Worm (Caenorhabditis elegans) whole organism, young adult: ENCODE data around the gene cyp-33E3.

Experiments
- B0336.3 ChIP-seq: fragments of 200-800 bp; sonication (Bioruptor generic); IDR thresholded peaks from 2 replicates; pipeline ENCODE4 v1.3.6; 2022; ENCODE audit warnings: missing genetic modification characterization, missing compliant biosample characterization
- C06A6.2 ChIP-seq: fragments of 200-800 bp; sonication (Bioruptor generic); conservative IDR thresholded peaks from 2 replicates; pipeline ENCODE4 v1.3.6; 2022; ENCODE audit warnings: missing genetic modification characterization, missing compliant biosample characterization
- F10E7.11 ChIP-seq: sonication (generic microtip); optimal IDR thresholded peaks from 2 replicates; lab custom pipeline; 2017; ENCODE audit warnings: mild to moderate bottlenecking, missing genetic modification characterization, moderate library complexity, missing compliant biosample characterization
- F37B4.10 ChIP-seq: fragments of 200-800 bp; sonication (Bioruptor generic); IDR thresholded peaks from 2 replicates; pipeline ENCODE4 v1.3.6; 2022; ENCODE audit warnings: missing genetic modification characterization, missing compliant biosample characterization
- F39B2.1 ChIP-seq: fragments of 200-800 bp; sonication (Bioruptor generic); IDR thresholded peaks from 2 replicates; pipeline ENCODE4 v1.3.6; 2022; ENCODE audit warnings: missing genetic modification reagents, missing genetic modification characterization, missing compliant biosample characterization
- F49E8.2 ChIP-seq: sonication (generic microtip); optimal IDR thresholded peaks from 3 replicates; lab custom pipeline; 2017; ENCODE audit warnings: missing genetic modification characterization, mild to moderate bottlenecking, missing compliant biosample characterization, antibody characterized with exemption, moderate library complexity; ENCODE audit not compliant: insufficient read depth
- Y67H2A.10 ChIP-seq: fragments of 200-800 bp; sonication (Bioruptor generic); conservative IDR thresholded peaks from 2 replicates; pipeline ENCODE4 v1.3.6; 2022; ENCODE audit warnings: missing genetic modification reagents, missing genetic modification characterization, missing compliant biosample characterization
- athp-1 ChIP-seq: sonication (generic microtip); optimal IDR thresholded peaks from 2 replicates; lab custom pipeline; 2017; ENCODE audit warnings: mild to moderate bottlenecking, missing genetic modification characterization, missing compliant biosample characterization
- cebp-1 ChIP-seq, 2 experiments: fragments of 200-800 bp in 1 of 2; sonication (Bioruptor generic) in 1 of 2; sonication (generic microtip) in 1 of 2; IDR thresholded peaks in 1 of 2; optimal IDR thresholded peaks in 1 of 2; 2 replicates each; pipeline versions ENCODE4 v1.3.6 to Lab custom; 2017 to 2022; ENCODE audit warnings: missing compliant biosample characterization in 2 of 2, missing genetic modification characterization in 2 of 2, mild to moderate bottlenecking in 1 of 2, missing genetic modification reagents in 1 of 2, moderate library complexity in 1 of 2
- cebp-2 ChIP-seq: fragments of 200-800 bp; sonication (Bioruptor generic); IDR thresholded peaks from 2 replicates; pipeline ENCODE4 v1.3.6; 2022; ENCODE audit warnings: missing genetic modification characterization, missing compliant biosample characterization
- ceh-100 ChIP-seq: fragments of 200-800 bp; sonication (Bioruptor generic); IDR thresholded peaks from 2 replicates; pipeline ENCODE4 v1.3.6; 2022; ENCODE audit warnings: missing genetic modification reagents, missing genetic modification characterization, missing compliant biosample characterization
- ceh-91 ChIP-seq: fragments of 200-800 bp; sonication (Bioruptor generic); IDR thresholded peaks from 2 replicates; pipeline ENCODE4 v1.3.6; 2022; ENCODE audit warnings: missing genetic modification reagents, missing genetic modification characterization, missing compliant biosample characterization
- dpff-1 ChIP-seq: sonication (generic microtip); optimal IDR thresholded peaks from 2 replicates; lab custom pipeline; 2017; ENCODE audit warnings: mild to moderate bottlenecking, missing genetic modification characterization, missing compliant biosample characterization
- efl-1 ChIP-seq: fragments of 150-350 bp; optimal IDR thresholded peaks from 2 replicates; lab custom pipeline; 2014; ENCODE audit warnings: missing biosample characterization, missing genetic modification reagents, missing genetic modification characterization
- egl-18 ChIP-seq: fragments of 200-800 bp; sonication (Bioruptor generic); IDR thresholded peaks from 2 replicates; pipeline ENCODE4 v1.3.6; 2022; ENCODE audit warnings: missing genetic modification reagents, missing genetic modification characterization, missing compliant biosample characterization
- hlh-26 ChIP-seq: fragments of 200-800 bp; sonication (Bioruptor generic); conservative IDR thresholded peaks from 2 replicates; pipeline ENCODE4 v1.3.6; 2022; ENCODE audit warnings: missing genetic modification reagents, missing genetic modification characterization, missing compliant biosample characterization
- lag-1 ChIP-seq: fragments of 200-800 bp; sonication (Bioruptor generic); IDR thresholded peaks from 2 replicates; pipeline ENCODE4 v1.3.6; 2022; ENCODE audit warnings: missing genetic modification reagents, missing genetic modification characterization, missing compliant biosample characterization
- let-607 ChIP-seq, 2 experiments: fragments of 200-800 bp in 1 of 2; sonication (Bioruptor generic) in 1 of 2; sonication (generic microtip) in 1 of 2; optimal IDR thresholded peaks; 2 replicates each; lab custom pipeline; 2016 to 2018; ENCODE audit warnings: mild to moderate bottlenecking in 2 of 2, missing compliant biosample characterization in 2 of 2, missing genetic modification characterization in 2 of 2, moderate library complexity in 2 of 2, missing genotype in 1 of 2
- lin-26 ChIP-seq: fragments of 200-800 bp; sonication (Bioruptor generic); IDR thresholded peaks from 2 replicates; pipeline ENCODE4 v1.3.6; 2022; ENCODE audit warnings: missing genetic modification reagents, missing genetic modification characterization, missing compliant biosample characterization
- lin-35 ChIP-seq, 3 experiments: fragments of 150-350 bp in 2 of 3; sonication (generic microtip) in 1 of 3; optimal IDR thresholded peaks; 2 replicates each; lab custom pipeline; 2014 to 2018; ENCODE audit warnings: missing biosample characterization in 3 of 3, missing genetic modification characterization in 3 of 3, missing genetic modification reagents in 3 of 3
- lin-40 ChIP-seq: sonication (generic microtip); optimal IDR thresholded peaks from 2 replicates; lab custom pipeline; 2016; ENCODE audit warnings: missing genetic modification characterization, mild to moderate bottlenecking, missing compliant biosample characterization, missing genotype, missing genetic modification reagents
- lsy-27 ChIP-seq: sonication (generic microtip); optimal IDR thresholded peaks from 2 replicates; lab custom pipeline; 2017; ENCODE audit warnings: missing genetic modification characterization, mild to moderate bottlenecking, missing compliant biosample characterization, antibody characterized with exemption, missing genotype, borderline replicate concordance; ENCODE audit not compliant: insufficient read depth
- madf-10 ChIP-seq: sonication (generic microtip); optimal IDR thresholded peaks from 2 replicates; lab custom pipeline; 2016; ENCODE audit warnings: mild to moderate bottlenecking, missing genetic modification characterization, missing compliant biosample characterization
- madf-3 ChIP-seq: fragments of 200-800 bp; sonication (Bioruptor generic); IDR thresholded peaks from 2 replicates; pipeline ENCODE4 v1.3.6; 2022; ENCODE audit warnings: missing genetic modification reagents, missing genetic modification characterization, missing compliant biosample characterization
- mcd-1 ChIP-seq: fragments of 200-800 bp; sonication (Bioruptor generic); IDR thresholded peaks from 2 replicates; pipeline ENCODE4 v1.3.6; 2022; ENCODE audit warnings: missing genetic modification reagents, missing genetic modification characterization, missing compliant biosample characterization
- mel-28 ChIP-seq: sonication (generic microtip); optimal IDR thresholded peaks from 2 replicates; lab custom pipeline; 2016; ENCODE audit warnings: borderline replicate concordance, mild to moderate bottlenecking, missing genetic modification characterization, missing compliant biosample characterization
- nfya-1 ChIP-seq: sonication (generic microtip); optimal IDR thresholded peaks from 2 replicates; lab custom pipeline; 2017; ENCODE audit warnings: antibody characterized with exemption, missing compliant biosample characterization, missing genetic modification characterization, borderline replicate concordance; ENCODE audit not compliant: insufficient read depth
- nfyb-1 ChIP-seq: fragments of 200-800 bp; sonication (Bioruptor generic); IDR thresholded peaks from 2 replicates; pipeline ENCODE4 v1.3.6; 2022; ENCODE audit warnings: missing genetic modification reagents, missing genetic modification characterization, missing compliant biosample characterization
- nhr-80 ChIP-seq: sonication (generic microtip); optimal IDR thresholded peaks from 2 replicates; lab custom pipeline; 2016; ENCODE audit warnings: missing genetic modification characterization, missing compliant biosample characterization
- rec-8 ChIP-seq, 2 experiments: sonication (generic microtip); optimal IDR thresholded peaks; 2 replicates each; lab custom pipeline; 2016; ENCODE audit warnings: mild to moderate bottlenecking in 2 of 2, missing genetic modification characterization in 2 of 2, missing genetic modification reagents in 2 of 2, missing genotype in 2 of 2, missing biosample characterization in 1 of 2, missing compliant biosample characterization in 1 of 2, moderate library complexity in 1 of 2
- repo-1 ChIP-seq: sonication (generic microtip); optimal IDR thresholded peaks from 2 replicates; lab custom pipeline; 2017; ENCODE audit warnings: mild to moderate bottlenecking, missing genetic modification characterization, missing compliant biosample characterization
- sea-2 ChIP-seq: fragments of 200-800 bp; sonication (Bioruptor generic); IDR thresholded peaks from 2 replicates; pipeline ENCODE4 v1.3.6; 2022; ENCODE audit warnings: missing genetic modification characterization, missing compliant biosample characterization
- somi-1 ChIP-seq: fragments of 200-800 bp; sonication (Bioruptor generic); optimal IDR thresholded peaks from 2 replicates; lab custom pipeline; 2018; ENCODE audit warnings: mild to moderate bottlenecking, missing genetic modification characterization, missing compliant biosample characterization
- unc-62 ChIP-seq: fragments of 150-350 bp; optimal IDR thresholded peaks from 2 replicates; lab custom pipeline; 2014; ENCODE audit warnings: missing biosample characterization, missing genetic modification reagents, missing genetic modification characterization
- xnd-1 ChIP-seq: sonication (generic microtip); optimal IDR thresholded peaks from 2 replicates; lab custom pipeline; 2016; ENCODE audit warnings: missing genotype, missing genetic modification reagents, missing genetic modification characterization, missing compliant biosample characterization
- ztf-3 ChIP-seq: fragments of 200-800 bp; sonication (Bioruptor generic); optimal IDR thresholded peaks from 2 replicates; lab custom pipeline; 2018; ENCODE audit warnings: mild to moderate bottlenecking, missing genetic modification characterization, missing compliant biosample characterization

Gene cyp-33E3

DNA sequence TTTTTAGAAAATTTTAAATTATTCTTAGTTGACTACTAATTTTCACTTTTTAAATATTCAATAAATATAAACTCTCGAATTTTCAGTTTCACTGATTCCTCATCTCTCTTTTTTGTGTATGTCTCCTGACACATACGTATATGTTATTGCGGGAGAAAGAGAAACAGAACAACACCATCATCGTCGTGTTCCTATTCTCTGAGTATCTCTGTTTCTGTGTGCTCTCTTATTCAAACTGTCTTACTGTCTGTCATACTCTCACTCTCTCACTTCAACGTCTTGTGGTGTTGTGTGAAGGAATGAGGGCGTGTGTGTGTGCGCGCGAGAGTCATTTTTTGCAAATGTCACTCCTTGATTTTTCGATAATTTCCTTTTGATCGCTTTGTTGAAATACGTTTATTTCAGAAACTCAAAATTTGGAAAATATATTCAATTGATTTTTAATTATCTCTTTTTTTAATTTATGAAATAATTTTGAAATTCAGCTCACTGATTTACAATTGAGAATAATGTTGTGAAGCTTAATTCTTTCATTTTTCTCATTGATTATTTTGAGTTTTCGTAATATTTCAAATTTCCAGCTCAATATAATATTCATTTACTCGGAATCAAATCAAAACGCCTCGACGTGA lies 5.4 kb downstream of the cyp-33E3 start, which contains the start of gene lin-49 (continued):
- TF ChIP-seq B0336.3 (GFP tag; lab: Robert Waterston, UW) (peak; percentile 43; the same call in 1 of the 2 replicates), ztf-3 (no peak), nfyb-1 (GFP tag; lab: Robert Waterston, UW) (0 out of 2 replicates have a peak, but pooled peaks have one; percentile 53), F39B2.1 (GFP tag; lab: Robert Waterston, UW) (no peak), lin-26 (GFP tag; lab: Robert Waterston, UW) (peak; percentile 72; the same call in 1 of the 2 replicates), nhr-80 (tag; lab: Kevin White, UChicago) (peak; percentile 75), ceh-91 (GFP tag; lab: Robert Waterston, UW) (no peak), madf-10 (tag; lab: Kevin White, UChicago) (peak; percentile 39), lag-1 (GFP tag; lab: Robert Waterston, UW) (no peak), egl-18 (no peak), mcd-1 (GFP tag; lab: Robert Waterston, UW) (no peak), F37B4.10 (GFP tag; lab: Robert Waterston, UW) (no peak), C06A6.2 (0 out of 2 replicates have a peak, but pooled peaks have one; percentile 11), repo-1 (no peak), ceh-100 (GFP tag; lab: Robert Waterston, UW) (no peak), athp-1 (tag; lab: Kevin White, UChicago) (no peak), F49E8.2 (tag; lab: Kevin White, UChicago) (no peak), cebp-1 (GFP tag; IDR thresholded peaks at IDR 0.05; lab: Robert Waterston, UW) (no peak), cebp-1 (tag; optimal IDR thresholded peaks at IDR 0.05; lab: Kevin White, UChicago) (peak; percentile 60), rec-8 (tag; optimal IDR thresholded peaks at IDR 0.05; lab: Kevin White, UChicago) (no peak), lin-40 (tag; lab: Kevin White, UChicago) (peak; percentile 62), somi-1 (GFP tag; lab: Kevin White, UChicago) (no peak), mel-28 (no peak), hlh-26 (GFP tag; lab: Robert Waterston, UW) (no peak), Y67H2A.10 (no peak), efl-1 (GFP tag; lab: Kevin White, UChicago) (no peak), let-607 (tag; optimal IDR thresholded peaks at IDR 0.05; lab: Kevin White, UChicago) (peak in 1 of 2 experiments; percentile 14), xnd-1 (no peak), lin-35 (GFP tag; optimal IDR thresholded peaks at IDR 0.05; lab: Kevin White, UChicago) (no peak)

ce11 chrIV:8625730-8626129 lies 10.9 kb downstream of the cyp-33E3 start:
- no peak for TF ChIP-seq nfya-1 (tag; lab: Kevin White, UChicago)
- TF ChIP-seq repo-1 = no peak
- no peak for TF ChIP-seq lsy-27 (tag; lab: Kevin White, UChicago)
- TF ChIP-seq madf-3 (GFP tag; lab: Robert Waterston, UW) = no peak
- TF ChIP-seq sea-2 (GFP tag; lab: Robert Waterston, UW) = no peak
- TF ChIP-seq let-607 (tag; optimal IDR thresholded peaks at IDR 0.05; lab: Kevin White, UChicago) = no peak
- no peak for TF ChIP-seq unc-62
- no peak for TF ChIP-seq cebp-2 (GFP tag; lab: Robert Waterston, UW)
- no peak for TF ChIP-seq F10E7.11 (tag; lab: Kevin White, UChicago)
- no peak for TF ChIP-seq dpff-1 (tag; lab: Kevin White, UChicago)
